Worm (Caenorhabditis elegans) whole organism, late embryonic: ENCODE data around the gene R04B5.11.

Source experiments
- C38D4.7 ChIP-seq: fragments of 200-800 bp; sonication (Bioruptor generic); optimal IDR thresholded peaks from 2 replicates; lab custom pipeline; 2018; ENCODE audit warnings: mild to moderate bottlenecking, missing genetic modification characterization, moderate library complexity, missing compliant biosample characterization
- F13H6.1 ChIP-seq: sonication (generic microtip); optimal IDR thresholded peaks from 2 replicates; lab custom pipeline; 2016; ENCODE audit warnings: missing genetic modification characterization, missing compliant biosample characterization
- K09A11.1 ChIP-seq: sonication (generic microtip); optimal IDR thresholded peaks from 2 replicates; lab custom pipeline; 2017; ENCODE audit warnings: antibody characterized with exemption, mild to moderate bottlenecking, missing genetic modification characterization, missing compliant biosample characterization; ENCODE audit not compliant: insufficient read depth
- Y22D7AL.16 ChIP-seq: sonication (generic microtip); optimal IDR thresholded peaks from 2 replicates; lab custom pipeline; 2016; ENCODE audit warnings: missing genetic modification characterization, missing compliant biosample characterization
- ama-1 ChIP-seq: fragments of 150-350 bp; optimal IDR thresholded peaks from 2 replicates; lab custom pipeline; 2014
- ceh-18 ChIP-seq: sonication (generic microtip); optimal IDR thresholded peaks from 2 replicates; lab custom pipeline; 2016; ENCODE audit warnings: missing genetic modification characterization, missing compliant biosample characterization
- ceh-19 ChIP-seq: fragments of 200-800 bp; sonication (Bioruptor generic); optimal IDR thresholded peaks from 2 replicates; lab custom pipeline; 2018; ENCODE audit warnings: mild to moderate bottlenecking, missing genetic modification characterization, missing compliant biosample characterization
- ceh-24 ChIP-seq: sonication (generic microtip); optimal IDR thresholded peaks from 2 replicates; lab custom pipeline; 2016; ENCODE audit warnings: mild to moderate bottlenecking, missing genetic modification characterization, missing compliant biosample characterization
- ceh-31 ChIP-seq: sonication (generic microtip); optimal IDR thresholded peaks from 2 replicates; lab custom pipeline; 2016; ENCODE audit warnings: missing genetic modification characterization, missing compliant biosample characterization
- ceh-45 ChIP-seq: fragments of 200-800 bp; sonication (Bioruptor generic); IDR thresholded peaks from 2 replicates; pipeline ENCODE4 v1.3.6; 2022; ENCODE audit warnings: missing genetic modification reagents, missing genetic modification characterization, missing compliant biosample characterization
- ceh-6 ChIP-seq: fragments of 200-800 bp; sonication (Bioruptor generic); optimal IDR thresholded peaks from 2 replicates; lab custom pipeline; 2018; ENCODE audit warnings: mild to moderate bottlenecking, missing genetic modification characterization, missing compliant biosample characterization
- dmd-4 ChIP-seq: sonication (generic microtip); optimal IDR thresholded peaks from 2 replicates; lab custom pipeline; 2016; ENCODE audit warnings: borderline replicate concordance, missing genetic modification characterization, missing compliant biosample characterization
- dve-1 ChIP-seq: sonication (generic microtip); optimal IDR thresholded peaks from 2 replicates; lab custom pipeline; 2017; ENCODE audit warnings: antibody characterized with exemption, mild to moderate bottlenecking, missing genetic modification characterization, missing compliant biosample characterization
- elt-4 ChIP-seq: sonication (generic microtip); optimal IDR thresholded peaks from 2 replicates; lab custom pipeline; 2016; ENCODE audit warnings: missing genetic modification characterization, missing compliant biosample characterization
- fax-1 ChIP-seq: sonication (generic microtip); optimal IDR thresholded peaks from 2 replicates; lab custom pipeline; 2016; ENCODE audit warnings: missing genotype, missing genetic modification characterization, missing compliant biosample characterization
- fkh-10 ChIP-seq: fragments of 150-350 bp; optimal IDR thresholded peaks from 2 replicates; lab custom pipeline; 2014; ENCODE audit warnings: missing biosample characterization, missing genetic modification reagents, missing genetic modification characterization
- hlh-15 ChIP-seq: sonication (generic microtip); optimal IDR thresholded peaks from 2 replicates; lab custom pipeline; 2016; ENCODE audit warnings: missing genetic modification characterization, missing compliant biosample characterization
- hlh-30 ChIP-seq: sonication (generic microtip); optimal IDR thresholded peaks from 2 replicates; lab custom pipeline; 2017; ENCODE audit warnings: antibody characterized with exemption, missing genetic modification characterization, missing compliant biosample characterization; ENCODE audit not compliant: insufficient read depth
- hlh-8 ChIP-seq: sonication (generic microtip); optimal IDR thresholded peaks from 2 replicates; lab custom pipeline; 2016; ENCODE audit warnings: missing genotype, missing genetic modification characterization, missing compliant biosample characterization
- lin-11 ChIP-seq: fragments of 200-800 bp; sonication (Bioruptor generic); optimal IDR thresholded peaks from 2 replicates; lab custom pipeline; 2018; ENCODE audit warnings: mild to moderate bottlenecking, missing genetic modification characterization, missing compliant biosample characterization
- madf-2 ChIP-seq: sonication (generic microtip); optimal IDR thresholded peaks from 2 replicates; lab custom pipeline; 2017; ENCODE audit warnings: missing genetic modification characterization, missing compliant biosample characterization
- mec-3 ChIP-seq: sonication (generic microtip); optimal IDR thresholded peaks from 2 replicates; lab custom pipeline; 2016; ENCODE audit warnings: borderline replicate concordance, missing genetic modification characterization, missing compliant biosample characterization
- pag-3 ChIP-seq: sonication (generic microtip); optimal IDR thresholded peaks from 2 replicates; lab custom pipeline; 2016; ENCODE audit warnings: missing compliant biosample characterization, missing genetic modification characterization, borderline replicate concordance
- pat-9 ChIP-seq: fragments of 200-800 bp; sonication (Bioruptor generic); optimal IDR thresholded peaks from 2 replicates; lab custom pipeline; 2018; ENCODE audit warnings: mild to moderate bottlenecking, missing genetic modification characterization, moderate library complexity, missing compliant biosample characterization
- pax-1 ChIP-seq: fragments of 150-350 bp; optimal IDR thresholded peaks from 2 replicates; lab custom pipeline; 2014; ENCODE audit warnings: missing biosample characterization, missing genetic modification characterization
- pha-2 ChIP-seq: sonication (generic microtip); optimal IDR thresholded peaks from 2 replicates; lab custom pipeline; 2017; ENCODE audit warnings: mild to moderate bottlenecking, missing genetic modification characterization, missing compliant biosample characterization
- pha-4 ChIP-seq: fragments of 150-350 bp; optimal IDR thresholded peaks from 2 replicates; lab custom pipeline; 2018; ENCODE audit warnings: missing biosample characterization, missing genetic modification reagents, missing genetic modification characterization
- ref-2 ChIP-seq: sonication (generic microtip); optimal IDR thresholded peaks from 2 replicates; lab custom pipeline; 2016; ENCODE audit warnings: missing genetic modification characterization, missing compliant biosample characterization
- rnt-1 ChIP-seq: sonication (generic microtip); optimal IDR thresholded peaks from 2 replicates; lab custom pipeline; 2016; ENCODE audit warnings: missing genetic modification characterization, missing compliant biosample characterization
- sox-2 ChIP-seq: fragments of 200-800 bp; sonication (Bioruptor generic); IDR thresholded peaks from 2 replicates; pipeline ENCODE4 v1.3.6; 2022; ENCODE audit warnings: missing genetic modification reagents, missing genetic modification characterization, missing compliant biosample characterization
- sox-4 ChIP-seq: sonication (generic microtip); optimal IDR thresholded peaks from 2 replicates; lab custom pipeline; 2017; ENCODE audit warnings: mild to moderate bottlenecking, missing genetic modification characterization, inconsistent platforms, missing compliant biosample characterization
- tbx-2 ChIP-seq: sonication (generic microtip); optimal IDR thresholded peaks from 2 replicates; lab custom pipeline; 2016; ENCODE audit warnings: missing genetic modification characterization, missing compliant biosample characterization
- tbx-7 ChIP-seq: sonication (generic microtip); optimal IDR thresholded peaks from 2 replicates; lab custom pipeline; 2016; ENCODE audit warnings: missing genotype, missing genetic modification characterization, missing compliant biosample characterization
- unc-42 ChIP-seq: sonication (generic microtip); optimal IDR thresholded peaks from 2 replicates; lab custom pipeline; 2016; ENCODE audit warnings: missing genotype, missing genetic modification characterization, missing compliant biosample characterization
- ztf-16 ChIP-seq: sonication (generic microtip); optimal IDR thresholded peaks from 2 replicates; lab custom pipeline; 2017; ENCODE audit warnings: missing genetic modification characterization, missing compliant biosample characterization

R04B5.11 gene

ce11 chrV:10091152-10091551 is at the start of gene R04B5.11:
Gene R04B5.11, minus strand, starts transcription at chrV:10091252.
- TF ChIP-seq pag-3 (tag; lab: Kevin White, UChicago) = no peak
- TF ChIP-seq ceh-24 (tag; lab: Kevin White, UChicago) = no peak
- no peak for TF ChIP-seq ceh-31 (tag; lab: Kevin White, UChicago)
- no peak for TF ChIP-seq ama-1 (lab: Kevin White, UChicago)
- no peak for TF ChIP-seq hlh-8 (tag; lab: Kevin White, UChicago)
- no peak for TF ChIP-seq Y22D7AL.16
- TF ChIP-seq dmd-4 (tag; lab: Kevin White, UChicago) = no peak
- TF ChIP-seq C38D4.7 (GFP tag; lab: Kevin White, UChicago) = no peak
- TF ChIP-seq sox-4 = no peak
- no peak for TF ChIP-seq rnt-1 (tag; lab: Kevin White, UChicago)
- no peak for TF ChIP-seq tbx-7 (tag; lab: Kevin White, UChicago)
- TF ChIP-seq pax-1 (tag; lab: Kevin White, UChicago) = no peak

DNA sequence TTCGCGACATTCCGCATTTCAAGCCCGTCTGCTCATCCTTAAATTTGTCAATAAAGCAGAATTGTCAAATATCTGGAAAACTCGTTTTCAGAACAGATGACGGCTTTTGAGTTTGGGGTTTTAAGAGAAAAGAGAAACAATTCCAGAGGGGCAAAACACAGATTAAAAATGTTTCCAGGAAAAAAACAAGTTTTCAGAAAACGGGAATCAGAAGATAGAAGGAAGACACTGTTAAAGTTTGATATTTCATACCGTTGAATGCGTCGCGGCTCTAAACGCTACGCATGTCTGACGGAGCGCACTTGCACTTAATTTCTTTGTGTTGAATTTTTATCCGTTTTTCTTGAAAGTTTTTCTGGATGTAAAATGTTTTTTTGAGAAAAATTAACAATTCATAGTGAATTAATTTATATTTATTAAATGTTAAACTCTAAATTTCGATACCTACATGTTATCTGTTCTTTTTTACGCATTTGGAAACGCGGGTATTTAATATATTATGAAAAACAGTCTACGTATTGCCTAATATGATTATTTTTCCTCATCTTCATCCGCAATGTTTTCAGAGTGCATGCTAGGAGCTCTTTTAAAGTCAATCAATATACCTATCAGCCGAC is 43.1 kb upstream of the R04B5.11 start, which contains the start of the genes C08B6.18, wdr-20 and C08B6.8:
C08B6.18 (minus strand) TSS at position 51 of the 617 bp plus-strand sequence.
wdr-20 (minus strand) TSS at position 82 of the 617 bp plus-strand sequence.
C08B6.8 (plus strand) TSS at position 567 of the 617 bp plus-strand sequence.
- TF ChIP-seq F13H6.1 (tag; lab: Kevin White, UChicago) (no peak), unc-42 (peak; percentile 4), pha-4 (tag; lab: Kevin White, UChicago) (no peak), tbx-2 (no peak), mec-3 (tag; lab: Kevin White, UChicago) (no peak), pat-9 (tag; lab: Kevin White, UChicago) (no peak)

DNA sequence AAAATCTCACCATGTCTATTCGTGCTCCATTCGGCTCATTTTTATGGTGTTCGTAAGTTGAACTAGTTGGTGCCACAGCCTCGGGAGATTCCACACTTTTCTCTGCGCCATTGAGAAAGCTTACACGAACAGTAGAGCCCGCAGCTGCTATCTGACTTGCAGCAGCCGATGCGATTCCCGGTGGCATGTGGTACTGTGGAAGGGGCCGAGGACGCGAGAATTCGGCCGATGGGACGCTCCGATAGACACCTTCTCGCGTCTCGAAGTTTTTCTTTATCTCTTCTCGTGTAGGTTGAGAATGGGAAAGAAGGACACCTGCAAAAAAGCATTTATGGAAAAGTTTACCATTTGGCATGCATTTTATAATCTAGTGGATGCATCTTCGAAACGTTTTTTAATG is 42.2 kb upstream of the R04B5.11 start:
- TF ChIP-seq K09A11.1 (tag; lab: Kevin White, UChicago) = no peak
- no peak for TF ChIP-seq hlh-30 (tag; lab: Kevin White, UChicago)
- TF ChIP-seq fkh-10 (GFP tag; lab: Kevin White, UChicago) = no peak
- no peak for TF ChIP-seq hlh-15 (tag; lab: Kevin White, UChicago)
- TF ChIP-seq ceh-45 (GFP tag; lab: Robert Waterston, UW) = no peak
- no peak for TF ChIP-seq pha-2
- no peak for TF ChIP-seq ref-2 (tag; lab: Kevin White, UChicago)
- no peak for TF ChIP-seq lin-11 (tag; lab: Kevin White, UChicago)
- no peak for TF ChIP-seq elt-4
- TF ChIP-seq ceh-18 (tag; lab: Kevin White, UChicago) = no peak
- no peak for TF ChIP-seq ama-1 (lab: Kevin White, UChicago)
- no peak for TF ChIP-seq madf-2
- TF ChIP-seq ceh-19 = no peak

DNA sequence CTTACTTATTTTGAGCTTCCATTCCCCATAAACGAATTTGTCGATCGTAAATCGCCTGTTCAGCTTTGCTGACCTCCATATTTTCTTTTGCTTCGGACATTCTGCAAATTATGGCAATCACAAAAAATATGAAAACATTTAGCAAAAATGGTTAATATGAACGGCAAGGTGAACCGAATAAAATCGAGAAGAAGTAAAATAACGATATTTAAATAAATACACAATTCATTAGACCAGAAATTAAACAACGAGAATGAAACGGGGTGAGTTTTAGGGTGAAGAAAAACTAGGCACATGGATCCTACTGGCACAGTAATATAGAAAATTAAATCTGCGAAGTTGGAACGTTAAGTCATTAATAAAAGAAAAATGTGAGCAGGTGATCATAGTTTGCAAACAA is 39.1 kb upstream of the R04B5.11 start, which contains the start of gene aos-1:
aos-1 (minus strand) TSS at position 101 of the 400 bp plus-strand sequence.
- TF ChIP-seq sox-2 (no peak), ceh-6 (GFP tag; lab: Kevin White, UChicago) (no peak), ref-2 (tag; lab: Kevin White, UChicago) (no peak), ztf-16 (tag; lab: Kevin White, UChicago) (no peak), dve-1 (tag; lab: Kevin White, UChicago) (no peak), sox-4 (no peak), fax-1 (tag; lab: Kevin White, UChicago) (no peak)
